Worm (Caenorhabditis elegans) whole organism, late embryonic: ENCODE data around the gene ZK470.14.

ENCODE experiments used
- C08G9.2 ChIP-seq: sonication (generic microtip); optimal IDR thresholded peaks from 2 replicates; lab custom pipeline; 2016; ENCODE audit warnings: mild to moderate bottlenecking, missing genetic modification characterization, moderate library complexity, missing compliant biosample characterization
- F13H6.1 ChIP-seq: sonication (generic microtip); optimal IDR thresholded peaks from 2 replicates; lab custom pipeline; 2016; ENCODE audit warnings: missing genetic modification characterization, missing compliant biosample characterization
- K09A11.1 ChIP-seq: sonication (generic microtip); optimal IDR thresholded peaks from 2 replicates; lab custom pipeline; 2017; ENCODE audit warnings: antibody characterized with exemption, mild to moderate bottlenecking, missing genetic modification characterization, missing compliant biosample characterization; ENCODE audit not compliant: insufficient read depth
- ceh-14 ChIP-seq: sonication (generic microtip); optimal IDR thresholded peaks from 2 replicates; lab custom pipeline; 2016; ENCODE audit warnings: missing genotype, missing genetic modification characterization, missing compliant biosample characterization
- ceh-18 ChIP-seq: sonication (generic microtip); optimal IDR thresholded peaks from 2 replicates; lab custom pipeline; 2016; ENCODE audit warnings: missing genetic modification characterization, missing compliant biosample characterization
- ceh-2 ChIP-seq: sonication (generic microtip); optimal IDR thresholded peaks from 2 replicates; lab custom pipeline; 2016; ENCODE audit warnings: missing genotype, missing genetic modification characterization, missing compliant biosample characterization
- ceh-22 ChIP-seq: sonication (generic microtip); optimal IDR thresholded peaks from 2 replicates; lab custom pipeline; 2017; ENCODE audit warnings: missing biosample characterization, missing genetic modification characterization
- ceh-31 ChIP-seq: sonication (generic microtip); optimal IDR thresholded peaks from 2 replicates; lab custom pipeline; 2016; ENCODE audit warnings: missing genetic modification characterization, missing compliant biosample characterization
- ceh-34 ChIP-seq: sonication (generic microtip); optimal IDR thresholded peaks from 2 replicates; lab custom pipeline; 2016; ENCODE audit warnings: mild to moderate bottlenecking, missing genetic modification characterization, missing compliant biosample characterization
- ceh-48 ChIP-seq: sonication (generic microtip); optimal IDR thresholded peaks from 2 replicates; lab custom pipeline; 2016; ENCODE audit warnings: missing genetic modification characterization, inconsistent platforms, missing compliant biosample characterization
- ceh-9 ChIP-seq: sonication (generic microtip); optimal IDR thresholded peaks from 2 replicates; lab custom pipeline; 2016; ENCODE audit warnings: mild to moderate bottlenecking, missing genetic modification characterization, inconsistent platforms, missing compliant biosample characterization
- che-1 ChIP-seq: sonication (generic microtip); optimal IDR thresholded peaks from 2 replicates; lab custom pipeline; 2016; ENCODE audit warnings: mild to moderate bottlenecking, missing genetic modification characterization, missing compliant biosample characterization
- dve-1 ChIP-seq: sonication (generic microtip); optimal IDR thresholded peaks from 2 replicates; lab custom pipeline; 2017; ENCODE audit warnings: antibody characterized with exemption, mild to moderate bottlenecking, missing genetic modification characterization, missing compliant biosample characterization
- elt-2 ChIP-seq: sonication (generic microtip); optimal IDR thresholded peaks from 2 replicates; lab custom pipeline; 2016; ENCODE audit warnings: missing genetic modification reagents, missing genetic modification characterization, missing compliant biosample characterization
- fax-1 ChIP-seq: sonication (generic microtip); optimal IDR thresholded peaks from 2 replicates; lab custom pipeline; 2016; ENCODE audit warnings: missing genotype, missing genetic modification characterization, missing compliant biosample characterization
- fkh-6 ChIP-seq: sonication (generic microtip); optimal IDR thresholded peaks from 2 replicates; lab custom pipeline; 2016; ENCODE audit warnings: missing genetic modification characterization, missing compliant biosample characterization
- hlh-13 ChIP-seq: fragments of 200-800 bp; sonication (Bioruptor generic); optimal IDR thresholded peaks from 2 replicates; lab custom pipeline; 2018; ENCODE audit warnings: mild to moderate bottlenecking, missing genetic modification characterization, missing compliant biosample characterization
- nfya-1 ChIP-seq: sonication (generic microtip); optimal IDR thresholded peaks from 2 replicates; lab custom pipeline; 2017; ENCODE audit warnings: missing genetic modification characterization, mild to moderate bottlenecking, missing compliant biosample characterization, antibody characterized with exemption, moderate library complexity
- pax-1 ChIP-seq: fragments of 150-350 bp; optimal IDR thresholded peaks from 2 replicates; lab custom pipeline; 2014; ENCODE audit warnings: missing biosample characterization, missing genetic modification characterization
- pha-2 ChIP-seq: sonication (generic microtip); optimal IDR thresholded peaks from 2 replicates; lab custom pipeline; 2017; ENCODE audit warnings: mild to moderate bottlenecking, missing genetic modification characterization, missing compliant biosample characterization
- pros-1 ChIP-seq: fragments of 150-350 bp; optimal IDR thresholded peaks from 2 replicates; lab custom pipeline; 2014; ENCODE audit warnings: missing biosample characterization, missing genetic modification reagents, missing genetic modification characterization
- ref-2 ChIP-seq: sonication (generic microtip); optimal IDR thresholded peaks from 2 replicates; lab custom pipeline; 2016; ENCODE audit warnings: missing genetic modification characterization, missing compliant biosample characterization
- rnt-1 ChIP-seq: sonication (generic microtip); optimal IDR thresholded peaks from 2 replicates; lab custom pipeline; 2016; ENCODE audit warnings: missing genetic modification characterization, missing compliant biosample characterization
- sox-4 ChIP-seq: sonication (generic microtip); optimal IDR thresholded peaks from 2 replicates; lab custom pipeline; 2017; ENCODE audit warnings: mild to moderate bottlenecking, missing genetic modification characterization, inconsistent platforms, missing compliant biosample characterization
- unc-3 ChIP-seq, 2 experiments: fragments of 200-800 bp in 1 of 2; sonication (Bioruptor generic) in 1 of 2; sonication (generic microtip) in 1 of 2; conservative IDR thresholded peaks in 1 of 2; optimal IDR thresholded peaks in 1 of 2; 2 replicates each; pipeline versions ENCODE4 v1.3.6 to Lab custom; 2016 to 2022; ENCODE audit warnings: missing compliant biosample characterization in 2 of 2, missing genetic modification characterization in 2 of 2, missing genetic modification reagents in 1 of 2
- unc-42 ChIP-seq: sonication (generic microtip); optimal IDR thresholded peaks from 2 replicates; lab custom pipeline; 2016; ENCODE audit warnings: missing genotype, missing genetic modification characterization, missing compliant biosample characterization
- unc-55 ChIP-seq: sonication (generic microtip); optimal IDR thresholded peaks from 2 replicates; lab custom pipeline; 2017; ENCODE audit warnings: missing biosample characterization, missing genetic modification reagents, missing genetic modification characterization
- unc-86 ChIP-seq: sonication (generic microtip); optimal IDR thresholded peaks from 2 replicates; lab custom pipeline; 2016; ENCODE audit warnings: missing genetic modification characterization, missing compliant biosample characterization
- zip-5 ChIP-seq: sonication (generic microtip); optimal IDR thresholded peaks from 2 replicates; lab custom pipeline; 2016; ENCODE audit warnings: missing genetic modification characterization, missing compliant biosample characterization

The ZK470.14 gene

ce11 chrX:4142648-4143259, 24.5 kb upstream of the ZK470.14 start:
- TF ChIP-seq ref-2 (tag; lab: Kevin White, UChicago) (no peak), pax-1 (tag; lab: Kevin White, UChicago) (no peak), dve-1 (tag; lab: Kevin White, UChicago) (no peak), ceh-14 (tag; lab: Kevin White, UChicago) (no peak), hlh-13 (GFP tag; lab: Kevin White, UChicago) (no peak), rnt-1 (tag; lab: Kevin White, UChicago) (no peak), K09A11.1 (no peak), pros-1 (tag; lab: Kevin White, UChicago) (no peak), unc-3 (GFP tag; conservative IDR thresholded peaks at IDR 0.05; lab: Robert Waterston, UW) (no peak), unc-3 (tag; optimal IDR thresholded peaks at IDR 0.05; lab: Kevin White, UChicago) (no peak), ceh-2 (no peak)
- TF ChIP-seq, all 69 proteins: peak for 0

- TF ChIP-seq ceh-2 (no peak), dve-1 (tag; lab: Kevin White, UChicago) (no peak), unc-3 (GFP tag; conservative IDR thresholded peaks at IDR 0.05; lab: Robert Waterston, UW) (no peak), unc-3 (tag; optimal IDR thresholded peaks at IDR 0.05; lab: Kevin White, UChicago) (no peak), ceh-22 (tag; lab: Kevin White, UChicago) (no peak)
These were observed 23.8 kb upstream of the ZK470.14 start for ce11 chrX:4143260-4144018.

ce11 chrX:4144136-4144781, 23.0 kb upstream of the ZK470.14 start:
- no peak for TF ChIP-seq ceh-9
- no peak for TF ChIP-seq ceh-18
- TF ChIP-seq fax-1 (tag; lab: Kevin White, UChicago) = no peak
- peak; percentile 15 for TF ChIP-seq elt-2 (tag; lab: Kevin White, UChicago)
- TF ChIP-seq zip-5 (tag; lab: Kevin White, UChicago) = no peak
- no peak for TF ChIP-seq ceh-2
- TF ChIP-seq ceh-31 (tag; lab: Kevin White, UChicago) = peak; percentile 7
- no peak for TF ChIP-seq che-1 (tag; lab: Kevin White, UChicago)
- TF ChIP-seq unc-3 (GFP tag; conservative IDR thresholded peaks at IDR 0.05; lab: Robert Waterston, UW) = no peak
- no peak for TF ChIP-seq unc-3 (tag; optimal IDR thresholded peaks at IDR 0.05; lab: Kevin White, UChicago)
- no peak for TF ChIP-seq ceh-34
- TF ChIP-seq sox-4 (tag; lab: Kevin White, UChicago) = no peak

- TF ChIP-seq ceh-31 (tag; lab: Kevin White, UChicago) (peak; percentile 43), C08G9.2 (tag; lab: Kevin White, UChicago) (no peak), sox-4 (tag; lab: Kevin White, UChicago) (peak; percentile 35), hlh-13 (GFP tag; lab: Kevin White, UChicago) (no peak), F13H6.1 (tag; lab: Kevin White, UChicago) (peak; percentile 30), rnt-1 (tag; lab: Kevin White, UChicago) (peak; percentile 19), unc-55 (GFP tag; lab: Kevin White, UChicago) (peak; percentile 26), nfya-1 (tag; lab: Kevin White, UChicago) (peak; percentile 57), ceh-48 (tag; lab: Kevin White, UChicago) (peak; percentile 96), fkh-6 (tag; lab: Kevin White, UChicago) (no peak), unc-42 (tag; lab: Kevin White, UChicago) (peak; percentile 38), ceh-18 (peak; percentile 67), unc-86 (peak; percentile 31), pha-2 (tag; lab: Kevin White, UChicago) (no peak), ceh-14 (tag; lab: Kevin White, UChicago) (peak; percentile 47)
These were observed 22.0 kb upstream of the ZK470.14 start for ce11 chrX:4145051-4145826.
